Fruit fly (Drosophila melanogaster): Measurements from ENCODE around the gene Cpr65Ax1.
A peak's percentile ranks its signal among the peaks of the same experiment; 100 is the strongest.

Cpr65Ax1 gene

DNA sequence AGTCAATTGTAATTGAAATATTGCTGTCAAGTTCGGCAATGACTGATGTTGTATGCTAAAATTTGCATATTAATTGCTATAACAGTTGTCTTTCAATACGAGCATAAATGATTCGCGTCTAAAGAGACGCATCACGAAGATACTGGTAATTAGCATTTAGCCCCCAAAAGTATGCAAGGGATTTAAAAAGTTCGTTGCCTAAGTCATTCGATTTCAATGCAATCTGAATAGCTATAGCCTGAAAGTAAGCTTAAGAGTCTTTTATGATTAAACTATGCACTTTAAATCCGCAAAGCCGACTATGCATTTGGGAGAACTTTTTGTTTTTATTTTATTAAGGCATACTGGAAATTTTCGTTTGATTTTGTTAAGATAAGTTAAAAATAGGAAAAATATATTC is 18.2 kb downstream of the Cpr65Ax1 start:
- no peak for TF ChIP-seq cnc (optimal IDR thresholded peaks at IDR 0.05)
- no peak for TF ChIP-seq pad (GFP tag; optimal IDR thresholded peaks at IDR 0.05)
- TF ChIP-seq CG1620 (GFP tag; optimal IDR thresholded peaks at IDR 0.05) = no peak
- TF ChIP-seq cic (GFP tag; optimal IDR thresholded peaks at IDR 0.05) = no peak
- no peak for TF ChIP-seq bab1 (GFP tag; optimal IDR thresholded peaks at IDR 0.05)
- no peak for TF ChIP-seq CG33017 (tag; optimal IDR thresholded peaks at IDR 0.05)
- no peak for TF ChIP-seq Hr96 (GFP tag; optimal IDR thresholded peaks at IDR 0.05)
- no peak for TF ChIP-seq CG14711 (tag; optimal IDR thresholded peaks at IDR 0.05)
- TF ChIP-seq Mnt (GFP tag; optimal IDR thresholded peaks at IDR 0.05) = no peak
- TF ChIP-seq toe (GFP tag; optimal IDR thresholded peaks at IDR 0.05) = no peak
- no peak for TF ChIP-seq tj (GFP tag; optimal IDR thresholded peaks at IDR 0.05)

DNA sequence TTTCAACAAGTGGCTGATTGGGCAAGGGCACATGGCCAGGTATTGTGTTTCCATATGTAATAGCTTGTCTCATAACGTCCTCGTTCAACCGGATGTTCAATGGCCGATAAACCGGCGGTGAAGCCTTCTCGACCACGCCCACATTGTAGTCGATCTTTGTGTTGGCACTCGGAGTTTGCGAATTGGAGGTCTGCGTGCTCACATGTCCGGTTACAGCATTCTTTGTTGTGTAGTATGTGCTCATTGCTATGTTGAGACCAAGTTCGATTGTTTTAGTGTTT is 22.4 kb downstream of the Cpr65Ax1 start:
- TF ChIP-seq Crg-1 (GFP tag; optimal IDR thresholded peaks at IDR 0.05) (no peak), CG7101 (tag; optimal IDR thresholded peaks at IDR 0.05) (no peak), cic (GFP tag; optimal IDR thresholded peaks at IDR 0.05) (no peak), pad (GFP tag; optimal IDR thresholded peaks at IDR 0.05) (no peak), bab1 (GFP tag; optimal IDR thresholded peaks at IDR 0.05) (no peak), CG14711 (tag; optimal IDR thresholded peaks at IDR 0.05) (no peak), toe (GFP tag; optimal IDR thresholded peaks at IDR 0.05) (no peak), CG7045 (GFP tag; optimal IDR thresholded peaks at IDR 0.05) (no peak), cnc (optimal IDR thresholded peaks at IDR 0.05) (no peak), Mnt (GFP tag; optimal IDR thresholded peaks at IDR 0.05) (no peak), CG5204 (GFP tag; optimal IDR thresholded peaks at IDR 0.05) (no peak), CG1620 (GFP tag; optimal IDR thresholded peaks at IDR 0.05) (no peak), Hr96 (GFP tag; optimal IDR thresholded peaks at IDR 0.05) (no peak), kay (GFP tag; ENCODE audit: borderline replicate concordance) (no peak), CG12768 (GFP tag; optimal IDR thresholded peaks at IDR 0.05) (no peak), ovo (GFP tag; optimal IDR thresholded peaks at IDR 0.05) (no peak), CG33017 (tag; optimal IDR thresholded peaks at IDR 0.05) (no peak), CG11617 (GFP tag; optimal IDR thresholded peaks at IDR 0.05) (no peak)

dm6 chr3L:6124616-6125408 is 23.0 kb downstream of the Cpr65Ax1 start:
- TF ChIP-seq cnc (optimal IDR thresholded peaks at IDR 0.05) = no peak
- TF ChIP-seq CG7045 (GFP tag; optimal IDR thresholded peaks at IDR 0.05) = peak; percentile 20
- no peak for TF ChIP-seq CG7101 (tag; optimal IDR thresholded peaks at IDR 0.05)
- TF ChIP-seq CG5204 (GFP tag; optimal IDR thresholded peaks at IDR 0.05) = no peak
- TF ChIP-seq toe (GFP tag; optimal IDR thresholded peaks at IDR 0.05) = peak; percentile 12
- peak; percentile 47 for TF ChIP-seq Hr96 (GFP tag; optimal IDR thresholded peaks at IDR 0.05)

- TF ChIP-seq CG14711 (tag; optimal IDR thresholded peaks at IDR 0.05) (no peak), CG11617 (GFP tag; optimal IDR thresholded peaks at IDR 0.05) (no peak), bab1 (GFP tag; optimal IDR thresholded peaks at IDR 0.05) (no peak)
Observed at dm6 chr3L:6116881-6117280, 30.9 kb downstream of the Cpr65Ax1 start.

DNA sequence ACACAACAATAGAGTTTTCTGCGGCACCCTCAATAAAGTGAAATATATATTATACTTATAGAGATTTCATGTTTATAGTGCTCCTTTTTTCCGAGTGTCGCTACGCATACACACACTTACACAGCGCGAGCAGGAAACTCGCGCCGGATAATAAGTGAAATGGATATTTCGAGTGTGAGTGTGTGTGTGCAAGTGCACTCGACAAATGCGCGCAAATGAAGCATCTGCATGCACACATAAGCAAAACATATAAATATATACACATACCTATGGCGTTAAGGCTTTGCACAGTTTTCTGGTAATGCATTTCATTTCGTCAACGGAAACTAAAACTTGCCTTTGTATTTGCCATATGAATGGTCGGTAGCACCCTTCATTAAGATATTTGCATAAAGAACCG is 32.3 kb downstream of the Cpr65Ax1 start:
- no peak for TF ChIP-seq CG5204 (GFP tag; optimal IDR thresholded peaks at IDR 0.05)

- TF ChIP-seq cic (GFP tag; optimal IDR thresholded peaks at IDR 0.05) = no peak
- no peak for TF ChIP-seq CG33017 (tag; optimal IDR thresholded peaks at IDR 0.05)
- no peak for TF ChIP-seq CG5204 (GFP tag; optimal IDR thresholded peaks at IDR 0.05)
- TF ChIP-seq Hr96 (GFP tag; optimal IDR thresholded peaks at IDR 0.05) = no peak
- TF ChIP-seq ovo (GFP tag; optimal IDR thresholded peaks at IDR 0.05) = no peak
- no peak for TF ChIP-seq CG1620 (GFP tag; optimal IDR thresholded peaks at IDR 0.05)
- no peak for TF ChIP-seq pad (GFP tag; optimal IDR thresholded peaks at IDR 0.05)
- no peak for TF ChIP-seq CG11617 (GFP tag; optimal IDR thresholded peaks at IDR 0.05)
- TF ChIP-seq CG7045 (GFP tag; optimal IDR thresholded peaks at IDR 0.05) = no peak
- TF ChIP-seq toe (GFP tag; optimal IDR thresholded peaks at IDR 0.05) = no peak
- TF ChIP-seq CG12768 (GFP tag; optimal IDR thresholded peaks at IDR 0.05) = no peak
- TF ChIP-seq bab1 (GFP tag; optimal IDR thresholded peaks at IDR 0.05) = no peak
- TF ChIP-seq CG7101 (tag; optimal IDR thresholded peaks at IDR 0.05) = no peak
Observed at dm6 chr3L:6111458-6111857, 36.3 kb downstream of the Cpr65Ax1 start.

dm6 chr3L:6110673-6111449 is 36.9 kb downstream of the Cpr65Ax1 start:
- TF ChIP-seq pad (GFP tag; optimal IDR thresholded peaks at IDR 0.05) (no peak), Hr96 (GFP tag; optimal IDR thresholded peaks at IDR 0.05) (no peak), bab1 (GFP tag; optimal IDR thresholded peaks at IDR 0.05) (no peak), kay (GFP tag; ENCODE audit: borderline replicate concordance) (no peak), Mnt (GFP tag; optimal IDR thresholded peaks at IDR 0.05) (no peak), ovo (GFP tag; optimal IDR thresholded peaks at IDR 0.05) (no peak), CG7101 (tag; optimal IDR thresholded peaks at IDR 0.05) (no peak), CG14711 (tag; optimal IDR thresholded peaks at IDR 0.05) (no peak), CG12768 (GFP tag; optimal IDR thresholded peaks at IDR 0.05) (no peak)
